Fruit fly (Drosophila melanogaster): Measurements from ENCODE around the gene DCX-EMAP.

- TF ChIP-seq CTCF (optimal IDR thresholded peaks at IDR 0.05) (no peak), CG8478 (optimal IDR thresholded peaks at IDR 0.05) (no peak)
Measured at dm6 chr3L:14952858-14953669, 49.5 kb downstream of the DCX-EMAP start.

Measured in S2 (cell line).